Comparison of ENCODE assay signal across 3 fruit fly cellular contexts in genomic region chr2L:7440458-7441018, dm6.
TF ChIP-seq lines count a peak whose summit lies in the region.

No protein-coding gene starts in this region.

- no peak for TF ChIP-seq CTCF in whole organism, embryonic (GFP tag; optimal IDR thresholded peaks at IDR 0.05; lab: Kevin White, UChicago)

TF ChIP-seq in whole organism, adult, 20 proteins besides CTCF, POLR2A, EP300 and RAD21:
- TF ChIP-seq cnc (optimal IDR thresholded peaks at IDR 0.05; lab: Kevin White, UChicago), result peak in 1 of 2 experiments; percentile 13
- TF ChIP-seq Hr96 (GFP tag; optimal IDR thresholded peaks at IDR 0.05; lab: Kevin White, UChicago), result no peak
- peak; percentile 5 for TF ChIP-seq CG12768 (GFP tag; optimal IDR thresholded peaks at IDR 0.05; lab: Kevin White, UChicago)
- TF ChIP-seq CG33017 (tag; optimal IDR thresholded peaks at IDR 0.05; lab: Kevin White, UChicago), result no peak
- peak; percentile 25 for TF ChIP-seq cic (GFP tag; optimal IDR thresholded peaks at IDR 0.05; lab: Kevin White, UChicago)
- peak; percentile 69 for TF ChIP-seq kay (GFP tag; lab: Kevin White, UChicago; ENCODE audit: borderline replicate concordance)

TF ChIP-seq in whole organism, embryonic, 481 proteins besides CTCF, POLR2A, EP300 and RAD21:
- TF ChIP-seq CG15514 (GFP tag; optimal IDR thresholded peaks at IDR 0.05; lab: Kevin White, UChicago) (no peak), CG5245 (GFP tag; optimal IDR thresholded peaks at IDR 0.05; lab: Kevin White, UChicago) (no peak), CG5180 (GFP tag; optimal IDR thresholded peaks at IDR 0.05; lab: Kevin White, UChicago) (no peak), ATbp (GFP tag; optimal IDR thresholded peaks at IDR 0.05; lab: Kevin White, UChicago) (peak; percentile 9), CG6254 (GFP tag; optimal IDR thresholded peaks at IDR 0.05; lab: Kevin White, UChicago) (no peak), CG14667 (GFP tag; IDR thresholded peaks at IDR 0.05; lab: Robert Waterston, UW) (no peak), ase (GFP tag; IDR thresholded peaks at IDR 0.05; lab: Robert Waterston, UW) (no peak), CG1832 (GFP tag; optimal IDR thresholded peaks at IDR 0.05; lab: Kevin White, UChicago) (no peak), CG3407 (GFP tag; optimal IDR thresholded peaks at IDR 0.05; lab: Kevin White, UChicago) (peak; percentile 5), CG17361 (GFP tag; IDR thresholded peaks at IDR 0.05; lab: Robert Waterston, UW) (no peak), Lhr (GFP tag; optimal IDR thresholded peaks at IDR 0.05; lab: Kevin White, UChicago) (no peak), sens (GFP tag; lab: Kevin White, UChicago) (peak; percentile 59), oc (tag; optimal IDR thresholded peaks at IDR 0.05; lab: Kevin White, UChicago) (peak; percentile 24), NC2α (GFP tag; optimal IDR thresholded peaks at IDR 0.05; lab: Kevin White, UChicago) (no peak), CG12744 (GFP tag; optimal IDR thresholded peaks at IDR 0.05; lab: Kevin White, UChicago) (no peak), CG10147 (GFP tag; optimal IDR thresholded peaks at IDR 0.05; lab: Kevin White, UChicago) (no peak), CG18476 (GFP tag; optimal IDR thresholded peaks at IDR 0.05; lab: Kevin White, UChicago) (no peak), Med (GFP tag; lab: Kevin White, UChicago) (peak; percentile 37), Blimp-1 (GFP tag; optimal IDR thresholded peaks at IDR 0.05; lab: Kevin White, UChicago) (no peak), D19B (GFP tag; optimal IDR thresholded peaks at IDR 0.05; lab: Kevin White, UChicago) (no peak), Dek (tag; optimal IDR thresholded peaks at IDR 0.05; lab: Kevin White, UChicago) (no peak), CG10959 (GFP tag; IDR thresholded peaks at IDR 0.05; lab: Robert Waterston, UW) (no peak), CG12769 (tag; optimal IDR thresholded peaks at IDR 0.05; lab: Kevin White, UChicago) (no peak)

TF ChIP-seq in whole organism, prepupa, 60 proteins besides CTCF, POLR2A, EP300 and RAD21:
- TF ChIP-seq Sox14 (GFP tag; optimal IDR thresholded peaks at IDR 0.05; lab: Kevin White, UChicago), result peak; percentile 7
- TF ChIP-seq CG7368 (GFP tag; optimal IDR thresholded peaks at IDR 0.05; lab: Kevin White, UChicago), result no peak
- no peak for TF ChIP-seq OdsH (GFP tag; optimal IDR thresholded peaks at IDR 0.05; lab: Kevin White, UChicago)
- peak; percentile 92 for TF ChIP-seq vri (GFP tag; optimal IDR thresholded peaks at IDR 0.05; lab: Kevin White, UChicago)
- TF ChIP-seq Sox15 (GFP tag; optimal IDR thresholded peaks at IDR 0.05; lab: Kevin White, UChicago), result no peak
- no peak for TF ChIP-seq Gug (GFP tag; IDR thresholded peaks at IDR 0.05; lab: Robert Waterston, UW)
- TF ChIP-seq CG11902 (GFP tag; optimal IDR thresholded peaks at IDR 0.05; lab: Kevin White, UChicago), result no peak
- no peak for TF ChIP-seq CG6854 (GFP tag; optimal IDR thresholded peaks at IDR 0.05; lab: Kevin White, UChicago)
- no peak for TF ChIP-seq Lpt (GFP tag; optimal IDR thresholded peaks at IDR 0.05; lab: Kevin White, UChicago)
- no peak for TF ChIP-seq CG11294 (GFP tag; IDR thresholded peaks at IDR 0.05; lab: Robert Waterston, UW)
- TF ChIP-seq achi (GFP tag; optimal IDR thresholded peaks at IDR 0.05; lab: Kevin White, UChicago), result no peak
- no peak for TF ChIP-seq fd85E (GFP tag; optimal IDR thresholded peaks at IDR 0.05; lab: Kevin White, UChicago)
TF ChIP-seq in whole organism, prepupa: peak in this region for 2.
